Worm (Caenorhabditis elegans) whole organism, early embryonic: ENCODE results near the gene cpt-2.

Experiments used
- B0310.2 ChIP-seq: sonication (generic microtip); optimal IDR thresholded peaks from 2 replicates; lab custom pipeline; 2016; ENCODE audit warnings: mild to moderate bottlenecking, missing genetic modification characterization, missing compliant biosample characterization
- F13C5.2 ChIP-seq: sonication (generic microtip); optimal IDR thresholded peaks from 2 replicates; lab custom pipeline; 2017; ENCODE audit warnings: mild to moderate bottlenecking, missing genetic modification characterization, inconsistent platforms, missing compliant biosample characterization
- aly-1 ChIP-seq: sonication (generic microtip); optimal IDR thresholded peaks from 2 replicates; lab custom pipeline; 2016; ENCODE audit warnings: missing genetic modification characterization, missing compliant biosample characterization
- ama-1 ChIP-seq: fragments of 150-350 bp; optimal IDR thresholded peaks from 2 replicates; lab custom pipeline; 2014
- ceh-13 ChIP-seq: fragments of 200-800 bp; sonication (Bioruptor generic); optimal IDR thresholded peaks from 2 replicates; lab custom pipeline; 2018; ENCODE audit warnings: mild to moderate bottlenecking, missing genetic modification characterization, missing compliant biosample characterization
- ceh-36 ChIP-seq: sonication (generic microtip); optimal IDR thresholded peaks from 2 replicates; lab custom pipeline; 2016; ENCODE audit warnings: missing genetic modification characterization, inconsistent platforms, missing compliant biosample characterization
- ets-7 ChIP-seq: sonication (generic microtip); optimal IDR thresholded peaks from 2 replicates; lab custom pipeline; 2016; ENCODE audit warnings: missing genotype, missing genetic modification characterization, missing compliant biosample characterization
- flt-1 ChIP-seq: fragments of 200-800 bp; sonication (Bioruptor generic); IDR thresholded peaks from 2 replicates; pipeline ENCODE4 v1.3.6; 2022; ENCODE audit warnings: missing genetic modification characterization, missing compliant biosample characterization
- hmbx-1 ChIP-seq: sonication (generic microtip); optimal IDR thresholded peaks from 2 replicates; lab custom pipeline; 2016; ENCODE audit warnings: mild to moderate bottlenecking, missing genetic modification characterization, missing compliant biosample characterization
- hmg-4 ChIP-seq: fragments of 200-800 bp; sonication (Bioruptor generic); optimal IDR thresholded peaks from 2 replicates; lab custom pipeline; 2018; ENCODE audit warnings: mild to moderate bottlenecking, missing genetic modification characterization, missing compliant biosample characterization
- hnd-1 ChIP-seq: sonication (generic microtip); optimal IDR thresholded peaks from 2 replicates; lab custom pipeline; 2016; ENCODE audit warnings: missing genetic modification characterization, missing compliant biosample characterization
- pes-1 ChIP-seq: fragments of 200-800 bp; sonication (Bioruptor generic); IDR thresholded peaks from 2 replicates; pipeline ENCODE4 v1.3.6; 2022; ENCODE audit warnings: missing genetic modification reagents, missing genetic modification characterization, missing compliant biosample characterization
- scrt-1 ChIP-seq: fragments of 200-800 bp; sonication (Bioruptor generic); IDR thresholded peaks from 2 replicates; pipeline ENCODE4 v1.3.6; 2022; ENCODE audit warnings: missing genetic modification characterization, missing compliant biosample characterization
- sea-1 ChIP-seq: fragments of 200-800 bp; sonication (Bioruptor generic); conservative IDR thresholded peaks from 2 replicates; pipeline ENCODE4 v1.3.6; 2022; ENCODE audit warnings: missing genetic modification characterization, missing compliant biosample characterization
- tbx-11 ChIP-seq: fragments of 200-800 bp; sonication (Bioruptor generic); IDR thresholded peaks from 2 replicates; pipeline ENCODE4 v1.3.6; 2022; ENCODE audit warnings: missing genetic modification characterization, missing compliant biosample characterization
- tbx-37 ChIP-seq: fragments of 200-800 bp; sonication (Bioruptor generic); conservative IDR thresholded peaks from 2 replicates; pipeline ENCODE4 v1.3.6; 2022; ENCODE audit warnings: missing genetic modification reagents, missing genetic modification characterization, missing compliant biosample characterization
- tra-4 ChIP-seq: sonication (generic microtip); optimal IDR thresholded peaks from 2 replicates; lab custom pipeline; 2017; ENCODE audit warnings: missing genetic modification characterization, missing compliant biosample characterization

cpt-2 gene

DNA sequence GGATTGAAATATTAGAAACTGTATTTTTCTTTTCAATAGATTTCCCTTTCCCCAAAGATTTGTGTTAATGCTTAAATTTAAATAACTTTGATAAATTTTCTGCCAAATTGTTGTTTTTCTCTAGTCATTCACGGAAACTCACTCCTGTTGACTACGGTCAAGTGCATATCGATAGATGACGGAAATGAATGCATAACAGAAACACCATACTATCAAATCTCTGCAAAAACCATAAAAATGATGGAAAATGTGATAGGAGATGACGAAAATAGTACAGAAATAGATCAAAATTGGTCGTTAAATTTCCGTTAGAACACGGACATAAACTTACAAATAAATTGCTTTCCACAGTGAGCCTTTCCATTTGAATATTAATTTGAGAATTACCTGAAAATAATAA is 49.6 kb downstream of the cpt-2 start:
- TF ChIP-seq F13C5.2 (no peak), ceh-36 (tag; lab: Kevin White, UChicago) (no peak), scrt-1 (no peak)

- no peak for TF ChIP-seq F13C5.2
Observed at ce11 chrIV:11230069-11230468, 50.6 kb downstream of the cpt-2 start, which contains the start of gene best-7. TSS of gene best-7 (minus strand) at chrIV:11230307.

- no peak for TF ChIP-seq hmbx-1 (tag; lab: Kevin White, UChicago)
- no peak for TF ChIP-seq ceh-13 (GFP tag; lab: Kevin White, UChicago)
- no peak for TF ChIP-seq pes-1 (GFP tag; lab: Robert Waterston, UW)
- no peak for TF ChIP-seq B0310.2 (tag; lab: Kevin White, UChicago)
- TF ChIP-seq aly-1 (tag; lab: Kevin White, UChicago) = no peak
- TF ChIP-seq sea-1 = no peak
- TF ChIP-seq tbx-37 = no peak
- TF ChIP-seq hnd-1 = no peak
- no peak for TF ChIP-seq flt-1
- TF ChIP-seq hmg-4 = no peak
- TF ChIP-seq ama-1 (lab: Kevin White, UChicago) = no peak
- no peak for TF ChIP-seq ceh-36 (tag; lab: Kevin White, UChicago)
- TF ChIP-seq scrt-1 = no peak
- TF ChIP-seq tra-4 (tag; lab: Kevin White, UChicago) = no peak
- TF ChIP-seq F13C5.2 = no peak
- no peak for TF ChIP-seq tbx-11 (GFP tag; lab: Robert Waterston, UW)
- TF ChIP-seq ets-7 (tag; lab: Kevin White, UChicago) = no peak
Observed at ce11 chrIV:11231376-11231775, 51.9 kb downstream of the cpt-2 start.
